Worm (Caenorhabditis elegans) whole organism, L4 larva: ENCODE results near the gene F42G4.5.
"Not testable (repeated sequence)": the region's sequence is repeated elsewhere in the genome, so short reads cannot be mapped to it uniquely, and the experiment has no call there.

Experiments used
- Y48G9A.11 ChIP-seq: fragments of 200-800 bp; sonication (Bioruptor generic); IDR thresholded peaks from 2 replicates; pipeline ENCODE4 v1.3.6; 2022; ENCODE audit warnings: missing genetic modification reagents, missing genetic modification characterization, missing compliant biosample characterization
- Y75B8A.6 ChIP-seq: fragments of 200-800 bp; sonication (Bioruptor generic); IDR thresholded peaks from 2 replicates; pipeline ENCODE4 v1.3.6; 2022; ENCODE audit warnings: missing genetic modification reagents, missing genetic modification characterization, missing compliant biosample characterization
- aha-1 ChIP-seq: fragments of 150-350 bp; peaks from one replicate; lab custom pipeline; 2014; ENCODE audit warnings: missing biosample characterization, missing genetic modification characterization
- ceh-28 ChIP-seq: fragments of 150-350 bp; optimal IDR thresholded peaks from 2 replicates; lab custom pipeline; 2014; ENCODE audit warnings: missing biosample characterization, missing genetic modification reagents, missing genetic modification characterization
- ceh-44 ChIP-seq: fragments of 200-800 bp; sonication (Bioruptor generic); IDR thresholded peaks from 2 replicates; pipeline ENCODE4 v1.3.6; 2022; ENCODE audit warnings: missing genetic modification reagents, missing genetic modification characterization, missing compliant biosample characterization
- cey-2 ChIP-seq: sonication (generic microtip); optimal IDR thresholded peaks from 3 replicates; lab custom pipeline; 2017; ENCODE audit warnings: missing genetic modification characterization, mild to moderate bottlenecking, missing compliant biosample characterization, antibody characterized with exemption, borderline replicate concordance; ENCODE audit not compliant: insufficient read depth
- dmd-8 ChIP-seq: fragments of 200-800 bp; sonication (Bioruptor generic); IDR thresholded peaks from 2 replicates; pipeline ENCODE4 v1.3.6; 2022; ENCODE audit warnings: missing genetic modification characterization, missing compliant biosample characterization
- dmd-9 ChIP-seq: fragments of 200-800 bp; sonication (Bioruptor generic); IDR thresholded peaks from 2 replicates; pipeline ENCODE4 v1.3.6; 2022; ENCODE audit warnings: missing genetic modification reagents, missing genetic modification characterization, missing compliant biosample characterization
- dpl-1 ChIP-seq: fragments of 150-350 bp; optimal IDR thresholded peaks from 2 replicates; lab custom pipeline; 2014; ENCODE audit warnings: missing biosample characterization, missing genetic modification reagents, missing genetic modification characterization
- fos-1 ChIP-seq: fragments of 150-350 bp; optimal IDR thresholded peaks from 2 replicates; lab custom pipeline; 2014; ENCODE audit warnings: missing biosample characterization, missing genetic modification characterization
- hif-1 ChIP-seq, 2 experiments: sonication (generic microtip); optimal IDR thresholded peaks; 2 replicates each; lab custom pipeline; 2016 to 2017; ENCODE audit warnings: missing compliant biosample characterization in 2 of 2, missing genetic modification characterization in 2 of 2, missing genetic modification reagents in 2 of 2, missing genotype in 2 of 2, mild to moderate bottlenecking in 1 of 2
- hlh-11 ChIP-seq: fragments of 200-800 bp; sonication (Bioruptor generic); optimal IDR thresholded peaks from 2 replicates; lab custom pipeline; 2018; ENCODE audit warnings: mild to moderate bottlenecking, missing genetic modification characterization, missing compliant biosample characterization
- hmg-1.1 ChIP-seq: fragments of 200-800 bp; sonication (Bioruptor generic); IDR thresholded peaks from 2 replicates; pipeline ENCODE4 v1.3.6; 2022; ENCODE audit warnings: missing genetic modification reagents, missing genetic modification characterization, missing compliant biosample characterization
- lin-38 ChIP-seq: fragments of 200-800 bp; sonication (Bioruptor generic); IDR thresholded peaks from 2 replicates; pipeline ENCODE4 v1.3.6; 2022; ENCODE audit warnings: missing genetic modification reagents, missing genetic modification characterization, missing compliant biosample characterization
- lsy-2 ChIP-seq, 2 experiments: fragments of 150-350 bp in 1 of 2; sonication (generic microtip) in 1 of 2; optimal IDR thresholded peaks; 2 replicates each; lab custom pipeline; 2014 to 2017; ENCODE audit warnings: missing biosample characterization in 2 of 2, missing genetic modification characterization in 2 of 2
- mep-1 ChIP-seq: fragments of 150-350 bp; sonication (generic microtip); optimal IDR thresholded peaks from 3 replicates; lab custom pipeline; 2014; ENCODE audit warnings: missing biosample characterization, missing genetic modification characterization
- mes-2 ChIP-seq: sonication (generic microtip); optimal IDR thresholded peaks from 2 replicates; lab custom pipeline; 2016; ENCODE audit warnings: missing genotype, mild to moderate bottlenecking, missing genetic modification characterization, missing compliant biosample characterization; ENCODE audit not compliant: poor library complexity, severe bottlenecking
- mxl-3 ChIP-seq: fragments of 200-800 bp; sonication (Bioruptor generic); optimal IDR thresholded peaks from 2 replicates; lab custom pipeline; 2018; ENCODE audit warnings: mild to moderate bottlenecking, missing genetic modification characterization, missing compliant biosample characterization
- nhr-41 ChIP-seq: fragments of 200-800 bp; sonication (Bioruptor generic); IDR thresholded peaks from 2 replicates; pipeline ENCODE4 v1.3.6; 2022; ENCODE audit warnings: missing genetic modification reagents, missing genetic modification characterization, missing compliant biosample characterization
- nhr-6 ChIP-seq: fragments of 150-350 bp; optimal IDR thresholded peaks from 2 replicates; lab custom pipeline; 2014; ENCODE audit warnings: missing biosample characterization, missing genetic modification characterization
- pha-4 ChIP-seq, 2 experiments: fragments of 150-350 bp in 1 of 2; fragments of 200-800 bp in 1 of 2; sonication (Bioruptor generic) in 1 of 2; IDR thresholded peaks in 1 of 2; optimal IDR thresholded peaks in 1 of 2; 2 replicates each; pipeline versions ENCODE4 v1.3.6 to Lab custom; 2014 to 2022; ENCODE audit warnings: missing genetic modification characterization in 2 of 2, missing genetic modification reagents in 2 of 2, missing biosample characterization in 1 of 2, missing compliant biosample characterization in 1 of 2
- saeg-2 ChIP-seq: fragments of 200-800 bp; sonication (Bioruptor generic); IDR thresholded peaks from 2 replicates; pipeline ENCODE4 v1.3.6; 2022; ENCODE audit warnings: missing genetic modification reagents, missing genetic modification characterization, missing compliant biosample characterization
- tra-1 ChIP-seq: fragments of 200-800 bp; sonication (Bioruptor generic); IDR thresholded peaks from 2 replicates; pipeline ENCODE4 v1.3.6; 2022; ENCODE audit warnings: missing genetic modification reagents, missing genetic modification characterization, missing compliant biosample characterization
- unc-130 ChIP-seq: sonication (generic microtip); optimal IDR thresholded peaks from 2 replicates; lab custom pipeline; 2016; ENCODE audit warnings: missing genetic modification reagents, missing genetic modification characterization, missing compliant biosample characterization
- vab-7 ChIP-seq: fragments of 200-800 bp; sonication (Bioruptor generic); IDR thresholded peaks from 2 replicates; pipeline ENCODE4 v1.3.6; 2022; ENCODE audit warnings: missing genetic modification reagents, missing genetic modification characterization, missing compliant biosample characterization

The F42G4.5 gene

DNA sequence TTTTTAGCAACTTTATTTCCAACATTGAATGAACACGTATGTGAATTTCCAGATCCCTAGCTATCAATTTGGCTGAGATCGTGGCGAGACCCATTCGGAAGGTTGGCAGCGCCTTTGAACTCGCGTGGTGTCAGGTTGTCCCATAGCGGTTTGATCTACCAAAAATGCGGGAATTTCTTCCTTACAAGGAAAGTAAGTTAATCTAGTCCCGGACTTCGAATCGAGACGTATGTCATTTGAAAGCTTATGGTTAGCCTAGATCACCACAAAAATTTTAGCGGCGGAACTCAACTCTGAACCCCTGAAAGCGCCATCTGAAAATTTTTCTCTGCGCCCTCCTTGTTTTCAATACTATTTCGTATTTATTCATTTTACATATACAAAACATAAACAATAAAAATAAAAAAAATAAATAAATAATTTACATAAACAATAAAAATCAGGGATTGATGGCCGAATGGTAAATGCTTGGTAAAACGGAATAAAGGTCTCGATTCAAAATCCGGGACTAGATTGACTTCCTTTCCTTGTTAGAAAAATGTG, 41.6 kb upstream of the F42G4.5 start, which contains the start of gene F18A11.2:
Gene F18A11.2, plus strand, starts transcription at position 51 of the 543 bp plus-strand sequence.
- TF ChIP-seq aha-1 (tag; lab: Kevin White, UChicago), result peak; percentile 61

ce11 chrII:13036717-13037116, 36.6 kb upstream of the F42G4.5 start, which contains the start of gene F18A11.3:
TSS of gene F18A11.3 (minus strand) at chrII:13036841.
- TF ChIP-seq aha-1 (tag; lab: Kevin White, UChicago) (peak; percentile 26), cey-2 (tag; lab: Kevin White, UChicago) (no peak), vab-7 (no peak), dmd-9 (no peak), ceh-44 (GFP tag; lab: Robert Waterston, UW) (no peak), mes-2 (tag; lab: Kevin White, UChicago) (peak; percentile 51), hlh-11 (tag; lab: Kevin White, UChicago) (peak; percentile 18), hmg-1.1 (GFP tag; lab: Robert Waterston, UW) (0 out of 2 replicates have a peak, but pooled peaks have one; percentile 18), saeg-2 (no peak), ceh-28 (tag; lab: Kevin White, UChicago) (no peak), mep-1 (peak; percentile 28), hif-1 (tag; optimal IDR thresholded peaks at IDR 0.05; lab: Kevin White, UChicago) (peak in 1 of 2 experiments; percentile 16), mxl-3 (GFP tag; lab: Kevin White, UChicago) (peak; percentile 67), fos-1 (tag; lab: Kevin White, UChicago) (no peak), dmd-8 (GFP tag; lab: Robert Waterston, UW) (no peak), Y48G9A.11 (GFP tag; lab: Robert Waterston, UW) (no peak), lin-38 (GFP tag; lab: Robert Waterston, UW) (peak; percentile 84), lsy-2 (tag; optimal IDR thresholded peaks at IDR 0.05; lab: Kevin White, UChicago) (peak in 1 of 2 experiments; percentile 36), unc-130 (GFP tag; lab: Kevin White, UChicago) (no peak), pha-4 (GFP tag; IDR thresholded peaks at IDR 0.05; lab: Robert Waterston, UW) (no peak), pha-4 (tag; optimal IDR thresholded peaks at IDR 0.05; lab: Kevin White, UChicago) (no peak), dpl-1 (GFP tag; lab: Kevin White, UChicago) (peak; percentile 8), Y75B8A.6 (GFP tag; lab: Robert Waterston, UW) (no peak)

DNA sequence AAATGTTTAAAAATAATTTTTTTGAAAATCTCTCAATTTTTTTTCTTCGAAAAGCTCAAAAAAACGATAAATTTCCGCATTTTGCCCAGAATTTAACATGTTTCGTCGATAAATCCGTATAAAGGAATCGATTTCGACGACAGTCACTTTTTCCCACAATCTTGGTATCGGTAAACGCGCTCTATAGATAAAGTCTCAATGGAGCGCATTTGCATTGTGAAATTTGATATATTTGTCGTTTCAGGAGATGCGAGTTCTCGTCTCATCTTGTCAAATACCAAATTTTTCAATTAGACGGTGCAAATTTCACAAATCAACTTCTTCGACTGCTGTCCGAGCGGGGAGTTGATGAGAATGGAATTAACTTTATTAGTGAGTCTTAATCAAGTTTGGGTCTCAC, 34.1 kb upstream of the F42G4.5 start:
- TF ChIP-seq lin-38 (GFP tag; lab: Robert Waterston, UW), result peak; percentile 80

ce11 chrII:13043433-13044054, 29.7 kb upstream of the F42G4.5 start, which contains the start of gene puf-6:
TSS of gene puf-6 (minus strand) at chrII:13043445.
- peak; percentile 48 for TF ChIP-seq lin-38 (GFP tag; lab: Robert Waterston, UW)

DNA sequence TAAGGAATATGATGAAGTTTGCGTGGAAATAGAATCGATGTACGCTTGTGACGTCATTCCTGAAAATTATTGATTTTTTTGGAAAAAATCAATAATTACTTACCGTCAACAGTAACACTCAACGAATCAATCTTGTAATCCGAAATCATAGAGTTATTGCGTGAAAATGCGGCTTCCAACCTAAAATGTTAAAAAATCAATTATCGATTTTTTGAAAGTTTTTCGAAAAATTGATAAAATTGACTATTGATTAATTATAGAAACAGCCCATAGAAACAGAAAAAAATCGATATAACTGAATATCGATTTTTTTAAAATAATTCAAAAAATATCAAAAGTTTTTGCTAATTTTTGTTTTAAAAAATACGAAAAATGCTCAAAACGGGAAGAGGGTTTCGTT, 26.2 kb upstream of the F42G4.5 start, which contains the start of gene F42G4.7:
Gene F42G4.7, minus strand, starts transcription at position 185 of the 400 bp plus-strand sequence.
- TF ChIP-seq ceh-28 (tag; lab: Kevin White, UChicago), result peak; percentile 63

DNA sequence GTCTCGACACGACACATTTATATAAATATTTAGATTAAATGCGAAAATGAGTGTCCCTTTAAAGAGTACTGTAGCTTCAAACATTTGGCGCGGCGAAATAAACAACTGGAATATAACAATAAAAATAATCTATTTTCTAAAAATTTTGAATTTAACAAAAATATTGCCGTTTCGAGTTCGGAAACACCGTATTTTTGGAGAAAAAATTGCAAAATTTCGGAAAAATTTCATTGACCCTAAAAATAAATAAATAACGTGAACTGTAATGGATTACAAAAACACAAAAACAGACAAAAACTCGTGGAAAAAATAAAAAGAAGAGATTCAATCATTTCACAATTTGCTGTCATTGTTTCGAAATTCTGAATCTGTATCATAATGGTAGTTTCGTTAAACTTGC, 25.7 kb upstream of the F42G4.5 start, which contains the start of gene F42G4.2:
Gene F42G4.2, plus strand, starts transcription at position 301 of the 400 bp plus-strand sequence.
- TF ChIP-seq nhr-41 (GFP tag; lab: Robert Waterston, UW); tra-1 (GFP tag; lab: Robert Waterston, UW); nhr-6 (tag; lab: Kevin White, UChicago): not testable (repeated sequence)
